Worm (Caenorhabditis elegans): Measurements from ENCODE around the gene str-255.

DNA sequence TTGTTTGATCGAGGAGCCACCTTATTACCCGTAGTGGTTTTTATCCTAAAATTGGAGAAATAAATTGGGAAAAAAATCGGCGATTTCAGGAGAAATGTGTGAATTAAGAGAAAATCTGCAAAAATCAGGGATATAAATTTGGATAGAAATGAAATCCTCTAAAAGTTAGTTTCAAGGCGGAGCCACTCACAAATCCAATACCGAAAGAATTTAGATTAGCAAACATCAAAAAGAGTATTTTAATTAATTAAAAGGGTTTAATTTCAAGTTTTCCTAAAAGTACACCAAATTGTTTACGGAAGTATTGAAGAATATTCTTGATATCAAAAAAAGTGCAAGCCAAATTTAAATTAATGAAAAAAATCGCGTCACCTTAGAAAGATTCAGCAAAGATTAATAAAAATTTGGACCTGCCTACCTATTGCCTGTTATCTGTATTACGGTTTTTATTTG, 41.7 kb downstream of the str-255 start, which contains the start of gene F22F7.8:
- TF ChIP-seq snpc-4 (tag; optimal IDR thresholded peaks at IDR 0.05), result no peak
- no peak for TF ChIP-seq lin-11 (tag; optimal IDR thresholded peaks at IDR 0.05)
- no peak for TF ChIP-seq lin-39 (tag; optimal IDR thresholded peaks at IDR 0.05)
- TF ChIP-seq nhr-77 (tag; optimal IDR thresholded peaks at IDR 0.05), result no peak
- TF ChIP-seq egl-27 (tag; optimal IDR thresholded peaks at IDR 0.05), result no peak
- TF ChIP-seq mdl-1 (tag; optimal IDR thresholded peaks at IDR 0.05), result no peak
- no peak for TF ChIP-seq R02D3.7 (tag; optimal IDR thresholded peaks at IDR 0.05)
- TF ChIP-seq skn-1 (tag; optimal IDR thresholded peaks at IDR 0.05), result no peak
- TF ChIP-seq mab-5 (tag; optimal IDR thresholded peaks at IDR 0.05), result no peak
- TF ChIP-seq fos-1 (tag; optimal IDR thresholded peaks at IDR 0.05), result no peak
- TF ChIP-seq F13H6.1 (tag; optimal IDR thresholded peaks at IDR 0.05), result no peak
- TF ChIP-seq gmeb-1 (tag; optimal IDR thresholded peaks at IDR 0.05), result no peak
- no peak for TF ChIP-seq crh-2 (tag; optimal IDR thresholded peaks at IDR 0.05)

Data from whole organism, L2 larva.